Worm (Caenorhabditis elegans) whole organism, L4 larva: ENCODE results near the gene srr-8.

ENCODE experiments used
- Y75B8A.6 ChIP-seq: fragments of 200-800 bp; sonication (Bioruptor generic); IDR thresholded peaks from 2 replicates; pipeline ENCODE4 v1.3.6; 2022; ENCODE audit warnings: missing genetic modification reagents, missing genetic modification characterization, missing compliant biosample characterization
- ceh-28 ChIP-seq: fragments of 150-350 bp; optimal IDR thresholded peaks from 2 replicates; lab custom pipeline; 2014; ENCODE audit warnings: missing biosample characterization, missing genetic modification reagents, missing genetic modification characterization
- nhr-76 ChIP-seq: fragments of 150-350 bp; optimal IDR thresholded peaks from 2 replicates; lab custom pipeline; 2014; ENCODE audit warnings: missing biosample characterization, missing genetic modification characterization
- pqm-1 ChIP-seq: sonication (generic microtip); optimal IDR thresholded peaks from 2 replicates; lab custom pipeline; 2017; ENCODE audit warnings: missing biosample characterization, missing genetic modification characterization
- snpc-4 ChIP-seq: fragments of 150-350 bp; optimal IDR thresholded peaks from 2 replicates; lab custom pipeline; 2014; ENCODE audit warnings: missing biosample characterization, missing genetic modification characterization
- unc-130 ChIP-seq: sonication (generic microtip); optimal IDR thresholded peaks from 2 replicates; lab custom pipeline; 2016; ENCODE audit warnings: missing genetic modification reagents, missing genetic modification characterization, missing compliant biosample characterization

DNA sequence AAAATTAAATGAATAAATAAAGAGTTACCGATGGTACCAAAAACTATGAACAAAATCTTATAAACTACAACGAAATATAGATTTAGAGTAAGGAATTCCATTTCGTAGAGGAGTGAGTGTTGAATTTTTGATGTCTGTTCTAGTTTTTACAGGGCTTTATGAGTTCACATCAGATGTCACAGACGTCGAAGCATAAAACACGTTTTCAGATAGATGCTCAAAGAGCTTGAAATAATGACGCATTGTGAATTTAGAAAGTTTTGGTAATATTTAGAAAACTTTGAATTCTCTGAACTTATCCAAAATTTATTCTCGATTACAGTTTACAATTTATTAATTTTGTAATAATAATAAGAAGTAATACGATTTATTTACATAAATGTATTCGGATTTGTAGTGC lies 28.5 kb upstream of the srr-8 start, which contains the start of gene srsx-9:
- TF ChIP-seq snpc-4 (tag; lab: Kevin White, UChicago): no peak
- TF ChIP-seq unc-130 (GFP tag; lab: Kevin White, UChicago): no peak
- no peak for TF ChIP-seq Y75B8A.6 (GFP tag; lab: Robert Waterston, UW)
- TF ChIP-seq ceh-28 (tag; lab: Kevin White, UChicago): no peak
- TF ChIP-seq pqm-1: no peak
- TF ChIP-seq nhr-76 (tag; lab: Kevin White, UChicago): no peak
